Fruit fly (Drosophila melanogaster): ENCODE results near the gene CG34041.

The CG34041 gene

DNA sequence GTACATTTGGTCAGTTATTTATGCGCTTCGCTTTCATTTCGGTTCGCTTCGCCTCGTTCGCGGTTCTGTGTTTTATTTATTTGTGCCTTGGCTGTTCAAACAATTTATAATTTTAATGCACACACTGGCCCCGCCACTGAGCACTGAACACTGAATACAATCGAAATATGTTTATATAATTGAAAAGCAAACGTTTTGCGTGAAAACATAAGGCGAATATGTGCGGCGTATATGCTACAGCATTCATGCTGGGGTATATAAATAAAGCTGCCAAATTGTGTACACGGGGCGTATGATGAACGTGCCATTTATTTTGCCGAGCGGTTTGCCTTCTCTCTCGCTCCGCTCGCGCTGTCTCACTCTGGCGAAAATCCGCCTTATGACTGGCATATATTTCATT lies 29.1 kb downstream of the CG34041 start:
- TF ChIP-seq CG33017 (tag; optimal IDR thresholded peaks at IDR 0.05) (no peak), Hr96 (GFP tag; optimal IDR thresholded peaks at IDR 0.05) (no peak), CG1620 (GFP tag; optimal IDR thresholded peaks at IDR 0.05) (no peak), Mnt (GFP tag; optimal IDR thresholded peaks at IDR 0.05) (no peak), kay (GFP tag; ENCODE audit: borderline replicate concordance) (no peak), Clk (GFP tag; optimal IDR thresholded peaks at IDR 0.05) (no peak), CG7101 (tag; optimal IDR thresholded peaks at IDR 0.05) (no peak), bab1 (GFP tag; optimal IDR thresholded peaks at IDR 0.05) (no peak), pad (GFP tag; optimal IDR thresholded peaks at IDR 0.05) (no peak)

DNA sequence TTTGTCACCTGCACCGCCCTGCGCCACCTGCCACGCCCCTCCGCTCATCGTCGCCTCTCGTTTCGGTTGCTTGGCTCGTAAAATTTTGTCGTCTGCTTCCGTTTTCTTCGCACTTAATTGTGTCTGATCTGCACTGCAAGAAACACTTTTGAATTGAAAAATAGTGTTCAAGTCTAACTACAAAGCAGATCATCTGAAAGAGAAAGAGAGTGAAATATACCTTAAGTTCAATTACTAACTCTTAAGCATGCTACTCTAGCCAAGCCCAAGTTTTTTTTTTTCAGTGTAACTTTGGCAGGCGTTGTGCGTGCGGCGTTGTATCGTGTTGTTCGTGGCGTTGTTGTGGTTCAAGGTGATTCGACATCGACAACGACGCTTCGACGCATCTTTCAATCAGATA lies 32.4 kb downstream of the CG34041 start:
- peak; percentile 38 for TF ChIP-seq CG12768 (GFP tag; optimal IDR thresholded peaks at IDR 0.05)
- TF ChIP-seq CG14711 (tag; optimal IDR thresholded peaks at IDR 0.05): peak; percentile 44
- TF ChIP-seq CG33017 (tag; optimal IDR thresholded peaks at IDR 0.05): peak; percentile 20
- TF ChIP-seq CG11617 (GFP tag; optimal IDR thresholded peaks at IDR 0.05): no peak
- no peak for TF ChIP-seq Clk (GFP tag; optimal IDR thresholded peaks at IDR 0.05)
- TF ChIP-seq tj (GFP tag; optimal IDR thresholded peaks at IDR 0.05): no peak
- TF ChIP-seq Crg-1 (GFP tag; optimal IDR thresholded peaks at IDR 0.05): no peak
- TF ChIP-seq kay (GFP tag; ENCODE audit: borderline replicate concordance): no peak
- no peak for TF ChIP-seq cic (GFP tag; optimal IDR thresholded peaks at IDR 0.05)
- peak; percentile 44 for TF ChIP-seq Hr96 (GFP tag; optimal IDR thresholded peaks at IDR 0.05)
- peak; percentile 24 for TF ChIP-seq CG7101 (tag; optimal IDR thresholded peaks at IDR 0.05)
- TF ChIP-seq CG7045 (GFP tag; optimal IDR thresholded peaks at IDR 0.05): peak; percentile 62
- no peak for TF ChIP-seq ovo (GFP tag; optimal IDR thresholded peaks at IDR 0.05)
- TF ChIP-seq toe (GFP tag; optimal IDR thresholded peaks at IDR 0.05): peak; percentile 37
- peak; percentile 38 for TF ChIP-seq CG5204 (GFP tag; optimal IDR thresholded peaks at IDR 0.05)
- no peak for TF ChIP-seq bab1 (GFP tag; optimal IDR thresholded peaks at IDR 0.05)
- no peak for TF ChIP-seq Mnt (GFP tag; optimal IDR thresholded peaks at IDR 0.05)
- TF ChIP-seq cnc (optimal IDR thresholded peaks at IDR 0.05): no peak
- TF ChIP-seq pad (GFP tag; optimal IDR thresholded peaks at IDR 0.05): no peak
- TF ChIP-seq CG1620 (GFP tag; optimal IDR thresholded peaks at IDR 0.05): no peak

DNA sequence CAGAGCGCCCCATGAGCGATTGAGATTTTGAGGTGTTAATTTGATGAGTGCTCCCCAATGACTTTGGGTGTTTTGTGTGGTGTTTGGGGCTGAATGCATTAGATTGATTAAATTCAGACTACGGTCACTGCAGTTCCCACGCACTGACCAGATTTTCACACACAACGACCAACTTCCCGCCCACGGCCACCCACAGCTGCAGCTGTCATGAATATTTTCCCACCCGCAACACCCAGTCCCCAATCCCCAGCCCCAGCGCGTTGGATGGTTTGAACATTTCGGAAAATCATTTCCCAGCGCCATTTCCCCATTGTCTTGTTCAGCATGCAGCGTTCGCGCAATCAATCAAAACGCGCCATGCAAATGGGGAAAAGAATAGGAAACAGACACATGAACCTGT lies 33.6 kb downstream of the CG34041 start:
- no peak for TF ChIP-seq toe (GFP tag; optimal IDR thresholded peaks at IDR 0.05)
- no peak for TF ChIP-seq CG7045 (GFP tag; optimal IDR thresholded peaks at IDR 0.05)
- TF ChIP-seq pad (GFP tag; optimal IDR thresholded peaks at IDR 0.05): no peak
- no peak for TF ChIP-seq CG7101 (tag; optimal IDR thresholded peaks at IDR 0.05)
- TF ChIP-seq cic (GFP tag; optimal IDR thresholded peaks at IDR 0.05): no peak
- TF ChIP-seq tj (GFP tag; optimal IDR thresholded peaks at IDR 0.05): no peak
- no peak for TF ChIP-seq CG12768 (GFP tag; optimal IDR thresholded peaks at IDR 0.05)
- TF ChIP-seq Clk (GFP tag; optimal IDR thresholded peaks at IDR 0.05): no peak

DNA sequence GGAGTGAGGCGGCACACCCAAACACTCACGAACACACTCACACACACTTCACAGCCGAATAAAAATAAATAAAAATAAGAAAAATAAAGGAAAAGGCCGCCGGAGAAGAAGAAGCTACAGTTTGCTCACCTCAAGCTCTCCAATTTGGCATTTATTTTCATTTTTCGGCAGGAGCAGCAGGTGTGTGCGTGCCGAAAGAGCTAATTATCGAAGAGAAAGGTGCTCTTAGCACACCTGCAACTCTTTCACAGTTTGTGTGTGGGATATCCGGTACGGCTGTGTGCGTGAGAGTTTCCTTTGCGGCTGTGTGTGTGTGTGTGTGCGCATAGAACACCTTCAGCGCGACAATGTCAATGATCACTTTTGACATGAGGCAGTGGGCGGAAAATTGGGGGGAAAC lies 37.2 kb downstream of the CG34041 start:
- TF ChIP-seq CG11617 (GFP tag; optimal IDR thresholded peaks at IDR 0.05): no peak
- no peak for TF ChIP-seq CG7045 (GFP tag; optimal IDR thresholded peaks at IDR 0.05)
- TF ChIP-seq CG14711 (tag; optimal IDR thresholded peaks at IDR 0.05): no peak
- no peak for TF ChIP-seq pad (GFP tag; optimal IDR thresholded peaks at IDR 0.05)
- TF ChIP-seq CG33017 (tag; optimal IDR thresholded peaks at IDR 0.05): no peak
- no peak for TF ChIP-seq CG7101 (tag; optimal IDR thresholded peaks at IDR 0.05)
- no peak for TF ChIP-seq Clk (GFP tag; optimal IDR thresholded peaks at IDR 0.05)
- no peak for TF ChIP-seq CG12768 (GFP tag; optimal IDR thresholded peaks at IDR 0.05)
- TF ChIP-seq cic (GFP tag; optimal IDR thresholded peaks at IDR 0.05): no peak
- TF ChIP-seq Crg-1 (GFP tag; optimal IDR thresholded peaks at IDR 0.05): no peak
- TF ChIP-seq bab1 (GFP tag; optimal IDR thresholded peaks at IDR 0.05): no peak
- no peak for TF ChIP-seq Hr96 (GFP tag; optimal IDR thresholded peaks at IDR 0.05)
- no peak for TF ChIP-seq kay (GFP tag; ENCODE audit: borderline replicate concordance)
- TF ChIP-seq Mnt (GFP tag; optimal IDR thresholded peaks at IDR 0.05): no peak
- no peak for TF ChIP-seq ovo (GFP tag; optimal IDR thresholded peaks at IDR 0.05)
- no peak for TF ChIP-seq toe (GFP tag; optimal IDR thresholded peaks at IDR 0.05)
- no peak for TF ChIP-seq CG1620 (GFP tag; optimal IDR thresholded peaks at IDR 0.05)
- no peak for TF ChIP-seq tj (GFP tag; optimal IDR thresholded peaks at IDR 0.05)

DNA sequence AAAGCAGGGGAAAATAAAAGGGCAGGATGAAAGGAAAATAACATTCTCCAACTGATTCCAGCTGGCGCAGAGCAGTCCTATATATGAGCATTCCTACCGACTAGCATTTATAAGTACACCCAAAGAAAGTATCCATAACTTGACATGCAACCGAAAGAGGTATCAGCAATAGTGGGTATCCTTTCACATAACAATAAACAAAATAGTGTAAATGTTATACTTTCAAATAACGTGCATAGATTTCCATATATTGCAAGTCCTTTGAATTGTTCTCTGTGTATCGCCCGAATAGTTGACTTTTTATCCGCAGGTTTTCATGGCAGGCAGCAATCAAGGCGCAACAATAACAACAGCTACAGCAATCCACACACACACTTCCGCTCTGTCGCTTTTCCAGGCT lies 42.2 kb downstream of the CG34041 start:
- no peak for TF ChIP-seq cnc (optimal IDR thresholded peaks at IDR 0.05)
- TF ChIP-seq CG11617 (GFP tag; optimal IDR thresholded peaks at IDR 0.05): no peak
- no peak for TF ChIP-seq Mnt (GFP tag; optimal IDR thresholded peaks at IDR 0.05)
- TF ChIP-seq CG7045 (GFP tag; optimal IDR thresholded peaks at IDR 0.05): no peak
- no peak for TF ChIP-seq Clk (GFP tag; optimal IDR thresholded peaks at IDR 0.05)
- TF ChIP-seq CG14711 (tag; optimal IDR thresholded peaks at IDR 0.05): no peak
- TF ChIP-seq bab1 (GFP tag; optimal IDR thresholded peaks at IDR 0.05): no peak
- TF ChIP-seq cic (GFP tag; optimal IDR thresholded peaks at IDR 0.05): no peak
- no peak for TF ChIP-seq pad (GFP tag; optimal IDR thresholded peaks at IDR 0.05)
- no peak for TF ChIP-seq CG7101 (tag; optimal IDR thresholded peaks at IDR 0.05)
- no peak for TF ChIP-seq ovo (GFP tag; optimal IDR thresholded peaks at IDR 0.05)
- TF ChIP-seq CG33017 (tag; optimal IDR thresholded peaks at IDR 0.05): no peak
- no peak for TF ChIP-seq CG5204 (GFP tag; optimal IDR thresholded peaks at IDR 0.05)
- no peak for TF ChIP-seq toe (GFP tag; optimal IDR thresholded peaks at IDR 0.05)

DNA sequence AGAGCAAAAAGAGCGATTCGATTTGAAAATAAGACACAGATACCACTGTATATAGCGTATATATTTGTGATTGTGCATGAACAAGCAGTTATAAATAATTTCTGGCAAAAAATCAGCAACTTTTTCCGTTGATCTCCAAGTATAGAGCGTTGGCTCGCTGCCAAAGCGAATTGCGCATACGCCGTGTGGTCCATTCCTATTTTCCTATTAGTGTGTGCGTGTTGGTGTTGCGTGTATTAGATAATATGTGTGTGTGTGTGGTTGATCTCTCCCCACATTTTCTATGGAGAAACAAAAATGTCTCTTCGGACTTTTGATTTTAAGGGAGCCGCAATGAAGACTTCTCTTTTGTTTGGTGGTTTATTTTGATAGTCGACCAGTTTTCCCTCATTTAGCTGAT lies 44.7 kb downstream of the CG34041 start:
- TF ChIP-seq CG5204 (GFP tag; optimal IDR thresholded peaks at IDR 0.05) (no peak), tj (GFP tag; optimal IDR thresholded peaks at IDR 0.05) (no peak), CG14711 (tag; optimal IDR thresholded peaks at IDR 0.05) (no peak), CG12768 (GFP tag; optimal IDR thresholded peaks at IDR 0.05) (no peak), cic (GFP tag; optimal IDR thresholded peaks at IDR 0.05) (no peak), CG1620 (GFP tag; optimal IDR thresholded peaks at IDR 0.05) (no peak), CG33017 (tag; optimal IDR thresholded peaks at IDR 0.05) (no peak), CG7101 (tag; optimal IDR thresholded peaks at IDR 0.05) (no peak), ovo (GFP tag; optimal IDR thresholded peaks at IDR 0.05) (no peak), Clk (GFP tag; optimal IDR thresholded peaks at IDR 0.05) (no peak), Hr96 (GFP tag; optimal IDR thresholded peaks at IDR 0.05) (no peak), pad (GFP tag; optimal IDR thresholded peaks at IDR 0.05) (no peak), CG11617 (GFP tag; optimal IDR thresholded peaks at IDR 0.05) (no peak)

Data from whole organism, adult.